Worm (Caenorhabditis elegans): ENCODE results near the gene R02E12.4.

The R02E12.4 gene

DNA sequence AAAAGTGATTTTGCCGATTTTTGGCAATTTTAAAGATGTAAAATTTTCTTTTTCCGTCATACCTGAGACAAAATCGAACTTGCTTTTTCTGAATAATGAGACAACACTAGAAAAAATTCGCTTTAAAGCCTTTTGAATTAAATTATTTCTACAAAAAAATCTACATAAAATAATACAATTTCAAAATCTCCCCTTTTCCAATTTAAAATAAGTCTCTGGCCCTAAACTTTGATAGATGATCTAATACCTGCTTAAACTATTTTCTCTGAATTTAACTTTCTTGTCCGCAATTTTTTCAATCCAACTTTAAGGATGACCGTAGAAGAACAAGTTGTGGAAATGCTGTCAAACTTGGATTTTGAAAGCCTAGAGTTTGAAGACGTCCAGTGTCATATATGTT lies 1.9 kb upstream of the R02E12.4 start, which contains the start of gene R02E12.12:
Gene R02E12.12 (plus strand): TSS at position 301 of the 400 bp plus-strand sequence.
- TF ChIP-seq F13C5.2 (tag; optimal IDR thresholded peaks at IDR 0.05) (no peak), ceh-13 (GFP tag; optimal IDR thresholded peaks at IDR 0.05) (no peak), B0310.2 (tag; optimal IDR thresholded peaks at IDR 0.05) (no peak), ceh-36 (tag; optimal IDR thresholded peaks at IDR 0.05) (no peak), aly-1 (tag; optimal IDR thresholded peaks at IDR 0.05) (no peak), hmg-4 (GFP tag; optimal IDR thresholded peaks at IDR 0.05) (no peak)

DNA sequence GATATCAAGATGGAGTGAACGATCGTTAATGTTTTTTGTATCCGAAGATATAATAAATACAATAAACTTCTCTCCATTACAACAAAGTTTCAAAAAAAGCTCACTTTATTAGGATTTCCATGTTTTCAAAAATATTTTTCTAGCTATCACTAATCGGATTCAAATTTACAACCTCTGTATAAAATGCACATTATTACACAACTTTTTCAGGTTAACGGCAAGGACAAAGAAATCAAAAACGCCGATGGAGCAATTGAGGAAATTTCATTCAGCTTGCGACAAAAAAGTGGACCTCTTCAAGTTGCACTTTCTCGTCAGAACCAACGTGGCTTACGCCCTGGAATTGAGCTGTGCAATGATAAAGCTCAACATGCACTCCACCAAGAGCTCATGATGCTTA lies 1.9 kb downstream of the R02E12.4 start:
- no peak for TF ChIP-seq ama-1 (optimal IDR thresholded peaks at IDR 0.05)
- no peak for TF ChIP-seq scrt-1 (GFP tag; IDR thresholded peaks at IDR 0.05)
- no peak for TF ChIP-seq pes-1 (GFP tag; IDR thresholded peaks at IDR 0.05)
- no peak for TF ChIP-seq tbx-11 (GFP tag; IDR thresholded peaks at IDR 0.05)
- no peak for TF ChIP-seq hmg-4 (GFP tag; optimal IDR thresholded peaks at IDR 0.05)
- no peak for TF ChIP-seq ceh-36 (tag; optimal IDR thresholded peaks at IDR 0.05)
- no peak for TF ChIP-seq hmbx-1 (tag; optimal IDR thresholded peaks at IDR 0.05)
- TF ChIP-seq ceh-13 (GFP tag; optimal IDR thresholded peaks at IDR 0.05) = no peak
- TF ChIP-seq sea-1 (GFP tag; conservative IDR thresholded peaks at IDR 0.05) = no peak
- TF ChIP-seq aly-1 (tag; optimal IDR thresholded peaks at IDR 0.05) = no peak
- TF ChIP-seq ets-7 (tag; optimal IDR thresholded peaks at IDR 0.05) = no peak
- TF ChIP-seq flt-1 (GFP tag; IDR thresholded peaks at IDR 0.05) = no peak
- TF ChIP-seq tbx-37 (GFP tag; conservative IDR thresholded peaks at IDR 0.05) = no peak
- TF ChIP-seq B0310.2 (tag; optimal IDR thresholded peaks at IDR 0.05) = no peak
- TF ChIP-seq tra-4 (tag; optimal IDR thresholded peaks at IDR 0.05) = no peak
- TF ChIP-seq F13C5.2 (tag; optimal IDR thresholded peaks at IDR 0.05) = no peak
- no peak for TF ChIP-seq hnd-1 (tag; optimal IDR thresholded peaks at IDR 0.05)

DNA sequence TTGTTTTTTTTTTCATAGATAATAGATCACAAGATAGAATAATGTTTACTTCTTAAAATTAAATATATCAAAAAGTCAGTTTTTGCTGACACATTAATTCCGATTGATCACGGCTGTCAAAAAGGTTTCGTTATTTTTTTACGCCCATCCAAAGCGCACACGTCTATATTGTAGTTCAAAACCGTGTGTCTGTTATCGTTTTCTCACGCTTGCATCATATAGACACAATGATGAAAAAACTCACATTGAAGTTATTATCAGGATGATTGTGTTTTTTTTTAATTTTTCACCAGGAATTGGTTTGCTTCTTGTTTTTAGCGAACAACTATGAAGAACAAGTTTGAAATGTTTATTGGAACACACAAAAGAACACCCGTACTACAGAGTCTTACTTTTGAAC lies 2.6 kb downstream of the R02E12.4 start:
- TF ChIP-seq hnd-1 (tag; optimal IDR thresholded peaks at IDR 0.05) (no peak), tbx-37 (GFP tag; conservative IDR thresholded peaks at IDR 0.05) (no peak), aly-1 (tag; optimal IDR thresholded peaks at IDR 0.05) (no peak), ets-7 (tag; optimal IDR thresholded peaks at IDR 0.05) (no peak), pes-1 (GFP tag; IDR thresholded peaks at IDR 0.05) (no peak), tra-4 (tag; optimal IDR thresholded peaks at IDR 0.05) (no peak), B0310.2 (tag; optimal IDR thresholded peaks at IDR 0.05) (no peak), ceh-36 (tag; optimal IDR thresholded peaks at IDR 0.05) (no peak), scrt-1 (GFP tag; IDR thresholded peaks at IDR 0.05) (no peak), ceh-13 (GFP tag; optimal IDR thresholded peaks at IDR 0.05) (no peak), sea-1 (GFP tag; conservative IDR thresholded peaks at IDR 0.05) (no peak), hmbx-1 (tag; optimal IDR thresholded peaks at IDR 0.05) (no peak), ama-1 (optimal IDR thresholded peaks at IDR 0.05) (no peak), tbx-11 (GFP tag; IDR thresholded peaks at IDR 0.05) (no peak), hmg-4 (GFP tag; optimal IDR thresholded peaks at IDR 0.05) (no peak), F13C5.2 (tag; optimal IDR thresholded peaks at IDR 0.05) (no peak), flt-1 (GFP tag; IDR thresholded peaks at IDR 0.05) (no peak)

DNA sequence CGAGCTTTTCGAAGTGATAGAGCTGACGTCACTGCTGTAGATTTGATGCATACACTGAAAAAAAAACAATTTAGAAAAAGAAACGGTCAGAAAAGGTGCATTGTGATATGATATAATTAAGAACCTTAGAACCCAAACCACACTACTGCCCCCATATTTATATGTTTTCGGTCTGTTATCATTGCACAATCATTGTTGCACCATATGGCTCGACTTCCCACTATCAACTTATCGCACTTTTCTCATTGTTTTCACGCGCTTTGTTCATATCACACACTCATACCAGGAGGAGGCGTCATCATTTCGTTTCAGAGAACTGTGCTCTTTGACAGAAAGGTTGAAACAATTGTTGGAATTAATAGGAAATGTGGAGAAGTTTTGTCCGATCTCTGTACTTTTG lies 3.8 kb downstream of the R02E12.4 start:
- TF ChIP-seq flt-1 (GFP tag; IDR thresholded peaks at IDR 0.05) = no peak
- TF ChIP-seq tra-4 (tag; optimal IDR thresholded peaks at IDR 0.05) = no peak
- TF ChIP-seq ama-1 (optimal IDR thresholded peaks at IDR 0.05) = no peak
- no peak for TF ChIP-seq tbx-11 (GFP tag; IDR thresholded peaks at IDR 0.05)
- TF ChIP-seq hmbx-1 (tag; optimal IDR thresholded peaks at IDR 0.05) = no peak
- TF ChIP-seq ceh-36 (tag; optimal IDR thresholded peaks at IDR 0.05) = no peak
- TF ChIP-seq F13C5.2 (tag; optimal IDR thresholded peaks at IDR 0.05) = no peak
- no peak for TF ChIP-seq aly-1 (tag; optimal IDR thresholded peaks at IDR 0.05)
- TF ChIP-seq hmg-4 (GFP tag; optimal IDR thresholded peaks at IDR 0.05) = no peak
- TF ChIP-seq B0310.2 (tag; optimal IDR thresholded peaks at IDR 0.05) = no peak
- no peak for TF ChIP-seq ceh-13 (GFP tag; optimal IDR thresholded peaks at IDR 0.05)
- no peak for TF ChIP-seq tbx-37 (GFP tag; conservative IDR thresholded peaks at IDR 0.05)
- no peak for TF ChIP-seq hnd-1 (tag; optimal IDR thresholded peaks at IDR 0.05)
- TF ChIP-seq pes-1 (GFP tag; IDR thresholded peaks at IDR 0.05) = no peak
- no peak for TF ChIP-seq scrt-1 (GFP tag; IDR thresholded peaks at IDR 0.05)

DNA sequence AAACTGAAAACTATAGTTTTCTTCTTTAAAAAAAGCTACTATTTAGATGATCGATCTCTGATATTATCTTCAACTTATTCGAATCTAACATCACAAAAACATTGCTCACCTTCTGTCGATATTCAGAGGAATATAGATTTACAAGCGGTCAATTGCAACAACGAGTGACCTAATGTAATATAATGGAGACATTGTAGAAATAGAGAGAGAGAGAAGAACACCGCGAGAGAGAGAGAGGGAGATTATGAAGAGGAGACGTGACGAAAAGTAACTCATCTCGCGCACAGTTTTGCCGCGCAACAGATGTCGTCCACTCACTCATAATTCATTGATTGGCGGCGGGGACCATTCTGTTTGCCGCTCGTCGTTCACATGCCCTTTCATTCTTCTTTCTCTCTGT lies 5.3 kb downstream of the R02E12.4 start:
- no peak for TF ChIP-seq flt-1 (GFP tag; IDR thresholded peaks at IDR 0.05)
- TF ChIP-seq hnd-1 (tag; optimal IDR thresholded peaks at IDR 0.05) = no peak
- TF ChIP-seq ets-7 (tag; optimal IDR thresholded peaks at IDR 0.05) = no peak
- no peak for TF ChIP-seq ceh-36 (tag; optimal IDR thresholded peaks at IDR 0.05)
- no peak for TF ChIP-seq tra-4 (tag; optimal IDR thresholded peaks at IDR 0.05)
- TF ChIP-seq hmg-4 (GFP tag; optimal IDR thresholded peaks at IDR 0.05) = no peak
- no peak for TF ChIP-seq aly-1 (tag; optimal IDR thresholded peaks at IDR 0.05)
- no peak for TF ChIP-seq hmbx-1 (tag; optimal IDR thresholded peaks at IDR 0.05)
- TF ChIP-seq B0310.2 (tag; optimal IDR thresholded peaks at IDR 0.05) = no peak
- TF ChIP-seq ama-1 (optimal IDR thresholded peaks at IDR 0.05) = no peak
- TF ChIP-seq ceh-13 (GFP tag; optimal IDR thresholded peaks at IDR 0.05) = no peak
- no peak for TF ChIP-seq tbx-11 (GFP tag; IDR thresholded peaks at IDR 0.05)
- no peak for TF ChIP-seq tbx-37 (GFP tag; conservative IDR thresholded peaks at IDR 0.05)
- TF ChIP-seq scrt-1 (GFP tag; IDR thresholded peaks at IDR 0.05) = no peak
- TF ChIP-seq sea-1 (GFP tag; conservative IDR thresholded peaks at IDR 0.05) = no peak
- TF ChIP-seq pes-1 (GFP tag; IDR thresholded peaks at IDR 0.05) = no peak
- no peak for TF ChIP-seq F13C5.2 (tag; optimal IDR thresholded peaks at IDR 0.05)

DNA sequence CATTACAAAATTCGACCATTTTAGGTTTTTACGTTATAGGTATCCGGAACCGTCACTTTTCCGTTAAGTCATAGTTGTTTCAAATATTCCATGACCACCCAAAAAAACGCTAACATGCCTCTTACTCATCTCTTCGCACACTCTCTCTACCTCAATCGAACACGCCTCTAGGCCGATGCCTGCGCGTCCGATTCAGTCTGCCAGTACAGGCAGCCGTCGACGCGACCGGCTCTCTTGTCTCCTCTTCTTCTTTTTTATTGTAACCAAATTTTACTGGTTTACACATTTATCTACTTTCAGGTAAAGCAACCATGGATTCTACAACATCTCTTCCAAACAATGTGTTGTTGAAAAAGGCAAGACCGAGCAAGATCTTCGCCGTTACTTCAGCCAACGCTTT lies 6.8 kb downstream of the R02E12.4 start, which contains the start of gene mop-25.1:
Gene mop-25.1 (plus strand): TSS at position 301 of the 400 bp plus-strand sequence.
- TF ChIP-seq ceh-36 (tag; optimal IDR thresholded peaks at IDR 0.05) (no peak), tra-4 (tag; optimal IDR thresholded peaks at IDR 0.05) (no peak), hmg-4 (GFP tag; optimal IDR thresholded peaks at IDR 0.05) (no peak), hnd-1 (tag; optimal IDR thresholded peaks at IDR 0.05) (no peak), tbx-11 (GFP tag; IDR thresholded peaks at IDR 0.05) (no peak), hmbx-1 (tag; optimal IDR thresholded peaks at IDR 0.05) (no peak), ceh-13 (GFP tag; optimal IDR thresholded peaks at IDR 0.05) (no peak), F13C5.2 (tag; optimal IDR thresholded peaks at IDR 0.05) (no peak), ets-7 (tag; optimal IDR thresholded peaks at IDR 0.05) (no peak), tbx-37 (GFP tag; conservative IDR thresholded peaks at IDR 0.05) (no peak), pes-1 (GFP tag; IDR thresholded peaks at IDR 0.05) (no peak), sea-1 (GFP tag; conservative IDR thresholded peaks at IDR 0.05) (no peak), ama-1 (optimal IDR thresholded peaks at IDR 0.05) (no peak), flt-1 (GFP tag; IDR thresholded peaks at IDR 0.05) (no peak), B0310.2 (tag; optimal IDR thresholded peaks at IDR 0.05) (no peak), aly-1 (tag; optimal IDR thresholded peaks at IDR 0.05) (no peak), scrt-1 (GFP tag; IDR thresholded peaks at IDR 0.05) (no peak)

DNA sequence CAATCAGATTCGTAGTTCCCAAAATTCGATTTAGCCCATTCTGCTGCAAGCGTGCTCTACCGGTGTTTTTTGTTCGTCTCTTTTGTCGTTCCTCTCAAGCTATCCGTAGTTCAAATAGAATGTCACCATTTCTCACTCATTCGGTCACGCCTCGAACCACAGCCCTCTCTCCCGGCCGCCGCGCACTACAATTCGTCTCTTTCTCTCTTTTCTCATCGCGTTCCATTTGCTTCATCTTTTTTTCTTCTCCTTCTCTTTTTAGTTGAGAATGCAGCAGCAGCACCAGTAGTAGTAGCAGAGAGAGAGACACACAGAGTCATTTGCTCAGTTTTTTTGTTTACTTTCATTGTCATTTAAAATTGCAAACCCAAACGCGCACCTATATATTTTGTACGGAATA lies 11.0 kb downstream of the R02E12.4 start, which contains the start of gene hrg-1:
Gene hrg-1 (minus strand): TSS at position 109 of the 400 bp plus-strand sequence.
- TF ChIP-seq B0310.2 (tag; optimal IDR thresholded peaks at IDR 0.05) = no peak
- no peak for TF ChIP-seq aly-1 (tag; optimal IDR thresholded peaks at IDR 0.05)
- TF ChIP-seq ets-7 (tag; optimal IDR thresholded peaks at IDR 0.05) = no peak
- no peak for TF ChIP-seq ceh-36 (tag; optimal IDR thresholded peaks at IDR 0.05)
